Worm (Caenorhabditis elegans) whole organism, L2 larva: ENCODE results near the gene T20G5.13.

Experiments used
- mdl-1 ChIP-seq, 2 experiments: fragments of 150-350 bp in 1 of 2; sonication (generic microtip) in 1 of 2; optimal IDR thresholded peaks; 2 replicates each; lab custom pipeline; 2017; ENCODE audit warnings: missing biosample characterization in 2 of 2, missing genetic modification characterization in 2 of 2

Gene T20G5.13

DNA sequence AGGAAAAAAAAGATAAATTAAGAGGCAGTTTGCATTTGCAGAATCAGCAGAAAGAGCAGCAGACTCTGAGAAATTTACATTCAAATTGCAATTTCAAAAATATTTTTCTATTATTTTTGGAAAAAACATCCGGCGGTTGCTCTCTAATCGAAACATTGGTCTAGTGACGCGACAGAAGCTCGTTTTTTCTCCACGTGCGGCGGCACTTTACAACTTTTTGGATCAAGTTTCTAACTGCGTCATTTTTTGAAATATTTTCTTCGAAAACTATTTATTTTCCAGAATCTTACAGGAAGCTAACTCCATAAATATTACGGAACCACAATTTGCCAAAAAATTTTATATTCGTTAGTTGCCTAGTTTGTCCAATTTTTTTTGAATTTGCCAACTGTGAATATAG is 51.2 kb downstream of the T20G5.13 start:
- TF ChIP-seq mdl-1 (tag; optimal IDR thresholded peaks at IDR 0.05; lab: Kevin White, UChicago) = no peak
